Fruit fly (Drosophila melanogaster): ENCODE results near the gene CG9377.
A peak's percentile ranks its signal among the peaks of the same experiment; 100 is the strongest.

The CG9377 gene

dm6 chr2L:13394903-13395302 lies 33.5 kb upstream of the CG9377 start, which contains the start of gene RpL24 (continued):
- TF ChIP-seq emc (GFP tag; optimal IDR thresholded peaks at IDR 0.05) = peak; percentile 82
- TF ChIP-seq CG14441 (GFP tag; IDR thresholded peaks at IDR 0.05) = peak; percentile 69; the same call in 1 of the 2 replicates
- TF ChIP-seq CG7556 (GFP tag; optimal IDR thresholded peaks at IDR 0.05) = peak; percentile 71
- peak; percentile 94 for TF ChIP-seq Vsx1 (GFP tag; optimal IDR thresholded peaks at IDR 0.05)
- no peak for TF ChIP-seq CG2199 (GFP tag; IDR thresholded peaks at IDR 0.05)
- peak; percentile 99 for TF ChIP-seq dm (GFP tag; optimal IDR thresholded peaks at IDR 0.05)
- peak; percentile 90 for TF ChIP-seq CG9797 (GFP tag; optimal IDR thresholded peaks at IDR 0.05)
- peak; percentile 92 for TF ChIP-seq CG12236 (GFP tag; optimal IDR thresholded peaks at IDR 0.05)
- TF ChIP-seq Lpt (GFP tag; optimal IDR thresholded peaks at IDR 0.05) = no peak
- TF ChIP-seq Eip74EF (GFP tag; optimal IDR thresholded peaks at IDR 0.05) = peak in 1 of 2 experiments; percentile 88
- no peak for TF ChIP-seq CkIIα-i1 (GFP tag; IDR thresholded peaks at IDR 0.05)
- TF ChIP-seq cad (GFP tag; optimal IDR thresholded peaks at IDR 0.05) = no peak
- TF ChIP-seq CG9932 (GFP tag; IDR thresholded peaks at IDR 0.05) = peak; percentile 75
- TF ChIP-seq CHES-1-like (GFP tag; optimal IDR thresholded peaks at IDR 0.05) = peak; percentile 85
- TF ChIP-seq CG2875 (GFP tag; optimal IDR thresholded peaks at IDR 0.05) = peak; percentile 92
- TF ChIP-seq Oaz (GFP tag; IDR thresholded peaks at IDR 0.05) = peak; percentile 58
- TF ChIP-seq CG7839 (tag; optimal IDR thresholded peaks at IDR 0.05) = peak; percentile 86
- TF ChIP-seq CG1647 (GFP tag; optimal IDR thresholded peaks at IDR 0.05) = peak; percentile 77
- no peak for TF ChIP-seq br (optimal IDR thresholded peaks at IDR 0.05)
- peak; percentile 96 for TF ChIP-seq odd (GFP tag; optimal IDR thresholded peaks at IDR 0.05)
- peak; percentile 27; the same call in 2 of the 4 replicates for TF ChIP-seq Gug (GFP tag; IDR thresholded peaks at IDR 0.05)
- peak; percentile 83 for TF ChIP-seq psq (GFP tag; optimal IDR thresholded peaks at IDR 0.05)
- TF ChIP-seq lola (GFP tag; optimal IDR thresholded peaks at IDR 0.05) = peak in 1 of 3 experiments; percentile 56
- peak; percentile 75; the same call in 1 of the 2 replicates for TF ChIP-seq bowl (GFP tag; IDR thresholded peaks at IDR 0.05)
- TF ChIP-seq CG31365 (tag; optimal IDR thresholded peaks at IDR 0.05) = peak; percentile 88
- peak; percentile 83 for TF ChIP-seq CG1529 (GFP tag; optimal IDR thresholded peaks at IDR 0.05)
- peak; percentile 96 for TF ChIP-seq NfI (GFP tag; optimal IDR thresholded peaks at IDR 0.05)
- peak; percentile 50; the same call in 1 of the 2 replicates for TF ChIP-seq CG32767 (GFP tag; IDR thresholded peaks at IDR 0.05)
- TF ChIP-seq CG16779 (GFP tag; IDR thresholded peaks at IDR 0.05) = peak; percentile 85
- TF ChIP-seq Fer3 (tag; optimal IDR thresholded peaks at IDR 0.05) = peak; percentile 93
- TF ChIP-seq CG9727 (GFP tag; optimal IDR thresholded peaks at IDR 0.05) = peak; percentile 95
- TF ChIP-seq Taf1 (GFP tag; IDR thresholded peaks at IDR 0.05) = peak; percentile 53; the same call in 1 of the 2 replicates
- peak; percentile 88 for TF ChIP-seq tin (GFP tag; optimal IDR thresholded peaks at IDR 0.05)
- TF ChIP-seq CG31441 (GFP tag; IDR thresholded peaks at IDR 0.05) = peak; percentile 92
- no peak for TF ChIP-seq CG16813 (GFP tag; IDR thresholded peaks at IDR 0.05; ENCODE audit: partially characterized antibody)
- TF ChIP-seq sqz (GFP tag; optimal IDR thresholded peaks at IDR 0.05) = peak; percentile 92
- peak in 1 of 2 experiments; percentile 63 for TF ChIP-seq crp (GFP tag; optimal IDR thresholded peaks at IDR 0.05)
- TF ChIP-seq luna (GFP tag; optimal IDR thresholded peaks at IDR 0.05) = peak; percentile 92
- TF ChIP-seq jing (GFP tag; optimal IDR thresholded peaks at IDR 0.05) = peak; percentile 46
- peak; percentile 22; the same call in 1 of the 2 replicates for TF ChIP-seq klu (GFP tag; IDR thresholded peaks at IDR 0.05)
- peak; percentile 75 for TF ChIP-seq slbo (GFP tag; IDR thresholded peaks at IDR 0.05)
- peak; percentile 96 for TF ChIP-seq HHEX (GFP tag; optimal IDR thresholded peaks at IDR 0.05)
- TF ChIP-seq Sox102F (GFP tag; optimal IDR thresholded peaks at IDR 0.05) = peak; percentile 70
- peak; percentile 91 for TF ChIP-seq NFAT (GFP tag; IDR thresholded peaks at IDR 0.05)
- peak; percentile 72 for TF ChIP-seq CG30431 (GFP tag; optimal IDR thresholded peaks at IDR 0.05)
- peak; percentile 91 for TF ChIP-seq CG10209 (GFP tag; optimal IDR thresholded peaks at IDR 0.05)
- TF ChIP-seq MESR4 (GFP tag; optimal IDR thresholded peaks at IDR 0.05) = peak; percentile 100
- peak; percentile 85 for TF ChIP-seq CG13894 (tag; optimal IDR thresholded peaks at IDR 0.05)
- TF ChIP-seq repo (GFP tag; optimal IDR thresholded peaks at IDR 0.05) = peak; percentile 89
- TF ChIP-seq CG4854 (GFP tag; optimal IDR thresholded peaks at IDR 0.05) = peak; percentile 94
- TF ChIP-seq CG15073 (GFP tag; optimal IDR thresholded peaks at IDR 0.05) = no peak

All from whole organism, embryonic.